Worm (Caenorhabditis elegans) whole organism, midembryonic: ENCODE data around the gene T01E8.8.

Source experiments
- T22C8.4 ChIP-seq: fragments of 200-800 bp; sonication (Bioruptor generic); IDR thresholded peaks from 2 replicates; pipeline ENCODE4 v1.3.6; 2022; ENCODE audit warnings: missing genetic modification characterization, missing compliant biosample characterization
- cog-1 ChIP-seq: sonication (generic microtip); optimal IDR thresholded peaks from 2 replicates; lab custom pipeline; 2016; ENCODE audit warnings: missing genetic modification characterization, missing compliant biosample characterization
- flt-1 ChIP-seq: fragments of 200-800 bp; sonication (Bioruptor generic); IDR thresholded peaks from 2 replicates; pipeline ENCODE4 v1.3.6; 2022; ENCODE audit warnings: missing genetic modification characterization, missing compliant biosample characterization
- klf-2 ChIP-seq: fragments of 200-800 bp; sonication (Bioruptor generic); conservative IDR thresholded peaks from 2 replicates; pipeline ENCODE4 v1.3.6; 2022; ENCODE audit warnings: missing genetic modification reagents, missing genetic modification characterization, missing compliant biosample characterization
- med-1 ChIP-seq: sonication (generic microtip); optimal IDR thresholded peaks from 2 replicates; lab custom pipeline; 2017; ENCODE audit warnings: missing genetic modification characterization, mild to moderate bottlenecking, missing compliant biosample characterization, antibody characterized with exemption, missing genetic modification reagents; ENCODE audit not compliant: insufficient read depth
- ref-1 ChIP-seq: fragments of 200-800 bp; sonication (Bioruptor generic); conservative IDR thresholded peaks from 2 replicates; pipeline ENCODE4 v1.3.6; 2022; ENCODE audit warnings: missing genetic modification reagents, missing genetic modification characterization, missing compliant biosample characterization
- tab-1 ChIP-seq: fragments of 200-800 bp; sonication (Bioruptor generic); IDR thresholded peaks from 2 replicates; pipeline ENCODE4 v1.3.6; 2022; ENCODE audit warnings: missing genetic modification characterization, missing compliant biosample characterization
- ztf-23 ChIP-seq: fragments of 200-800 bp; sonication (Bioruptor generic); IDR thresholded peaks from 2 replicates; pipeline ENCODE4 v1.3.6; 2022; ENCODE audit warnings: missing genetic modification reagents, missing genetic modification characterization, missing compliant biosample characterization
- ztf-29 ChIP-seq: fragments of 200-800 bp; sonication (Bioruptor generic); IDR thresholded peaks from 2 replicates; pipeline ENCODE4 v1.3.6; 2022; ENCODE audit warnings: missing genetic modification reagents, missing genetic modification characterization, missing compliant biosample characterization

T01E8.8 gene

DNA sequence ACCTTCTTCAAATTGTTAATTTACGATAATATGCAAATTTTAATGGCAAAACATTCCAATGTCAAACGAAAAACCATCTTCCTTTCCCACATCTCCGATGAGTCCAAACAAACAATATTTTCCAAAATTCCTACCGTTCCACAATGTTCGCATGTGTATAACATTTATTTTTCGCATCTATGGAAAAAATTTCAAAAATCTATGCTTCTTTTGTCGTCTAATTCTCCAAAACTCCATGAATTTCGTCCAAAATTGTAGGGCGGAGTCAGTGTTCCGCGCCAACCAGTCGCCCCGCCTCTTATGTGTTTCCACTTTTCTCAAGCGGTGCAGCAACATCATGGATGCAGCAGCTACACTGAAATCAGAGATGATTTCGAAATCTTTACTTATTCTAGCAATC is at the start of gene T01E8.8:
T01E8.8 (plus strand) TSS at position 301 of the 400 bp plus-strand sequence.
- TF ChIP-seq T22C8.4 (GFP tag; lab: Robert Waterston, UW) (no peak), ztf-29 (GFP tag; lab: Robert Waterston, UW) (no peak), flt-1 (no peak), cog-1 (tag; lab: Kevin White, UChicago) (no peak)

ce11 chrII:10182634-10183033 is 48.4 kb upstream of the T01E8.8 start, which contains the start of gene srd-1:
Gene srd-1 (minus strand): TSS chrII:10182734.
- TF ChIP-seq ztf-29 (GFP tag; lab: Robert Waterston, UW): no peak
- TF ChIP-seq T22C8.4 (GFP tag; lab: Robert Waterston, UW): no peak
- no peak for TF ChIP-seq ref-1 (GFP tag; lab: Robert Waterston, UW)
- no peak for TF ChIP-seq med-1 (GFP tag; lab: Kevin White, UChicago)
- no peak for TF ChIP-seq cog-1 (tag; lab: Kevin White, UChicago)
- TF ChIP-seq klf-2 (GFP tag; lab: Robert Waterston, UW): no peak
- TF ChIP-seq flt-1: no peak
- no peak for TF ChIP-seq ztf-23 (GFP tag; lab: Robert Waterston, UW)
- no peak for TF ChIP-seq tab-1 (GFP tag; lab: Robert Waterston, UW)

DNA sequence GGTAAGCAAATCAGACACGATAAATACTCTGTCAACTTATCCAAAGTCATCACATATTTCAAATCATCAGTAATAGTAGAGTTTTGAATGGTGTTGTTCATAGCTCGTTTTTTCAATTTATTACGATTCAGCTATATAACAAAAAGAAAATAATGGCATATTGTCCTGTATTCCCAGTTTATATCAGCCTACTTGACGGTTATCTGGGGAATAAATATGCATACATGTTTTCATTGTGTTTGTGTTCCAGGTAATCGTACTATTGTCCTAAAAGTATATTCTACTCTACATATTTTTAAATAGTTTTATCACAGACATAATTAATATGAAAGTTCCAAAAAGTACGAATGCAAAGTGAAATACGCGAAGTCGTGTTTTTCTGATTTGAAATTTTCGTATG is 43.3 kb upstream of the T01E8.8 start, which contains the start of gene srd-2:
srd-2 (minus strand) TSS at position 101 of the 400 bp plus-strand sequence.
- TF ChIP-seq ztf-23 (GFP tag; lab: Robert Waterston, UW) (no peak), klf-2 (GFP tag; lab: Robert Waterston, UW) (no peak), flt-1 (no peak)

DNA sequence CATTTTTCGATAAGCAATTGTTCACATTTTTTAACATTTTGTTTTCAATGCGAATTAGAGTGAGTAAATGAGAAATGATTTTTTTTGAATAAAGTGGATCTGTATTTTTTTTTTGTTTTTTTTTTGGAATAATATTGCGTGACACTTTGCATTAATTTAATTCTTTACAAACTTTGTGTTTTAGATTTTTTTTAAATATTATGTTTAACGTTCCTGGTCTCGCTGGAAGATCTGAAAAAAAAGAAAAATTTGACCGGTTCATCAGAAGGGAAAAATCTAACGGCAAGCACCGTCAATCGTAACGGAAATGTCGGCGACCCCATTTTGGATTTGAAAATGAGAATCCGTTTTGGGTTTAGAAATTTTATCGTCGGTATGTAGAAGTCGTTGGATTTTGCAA is 41.7 kb upstream of the T01E8.8 start, which contains the start of gene cdc-25.4:
cdc-25.4 (minus strand) TSS at position 101 of the 400 bp plus-strand sequence.
- TF ChIP-seq tab-1 (GFP tag; lab: Robert Waterston, UW) (no peak), ztf-29 (GFP tag; lab: Robert Waterston, UW) (no peak)

DNA sequence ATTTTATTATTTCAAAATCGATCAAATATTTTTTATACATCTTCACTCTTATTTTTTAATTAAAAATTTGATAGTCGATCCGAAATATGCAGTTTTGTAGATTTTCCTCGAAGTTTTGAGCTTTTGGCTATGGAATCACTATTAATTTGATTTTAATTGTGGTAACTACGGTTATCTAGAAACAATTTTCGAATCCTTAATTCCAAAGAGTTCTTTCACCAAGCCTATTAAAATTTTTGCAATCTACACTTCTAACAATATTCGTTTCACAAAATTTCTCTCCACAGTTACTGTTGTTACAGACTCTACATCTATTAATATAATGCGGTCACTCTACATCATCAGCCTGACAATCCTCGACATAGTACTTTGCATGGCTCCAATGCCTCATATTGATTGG is 38.9 kb upstream of the T01E8.8 start, which contains the start of gene R05H5.7:
R05H5.7 (plus strand) TSS at position 301 of the 400 bp plus-strand sequence.
- no peak for TF ChIP-seq med-1 (GFP tag; lab: Kevin White, UChicago)
- TF ChIP-seq tab-1 (GFP tag; lab: Robert Waterston, UW): no peak
- no peak for TF ChIP-seq klf-2 (GFP tag; lab: Robert Waterston, UW)
- TF ChIP-seq flt-1: no peak
- TF ChIP-seq cog-1 (tag; lab: Kevin White, UChicago): no peak
- no peak for TF ChIP-seq ztf-23 (GFP tag; lab: Robert Waterston, UW)
- TF ChIP-seq T22C8.4 (GFP tag; lab: Robert Waterston, UW): no peak

DNA sequence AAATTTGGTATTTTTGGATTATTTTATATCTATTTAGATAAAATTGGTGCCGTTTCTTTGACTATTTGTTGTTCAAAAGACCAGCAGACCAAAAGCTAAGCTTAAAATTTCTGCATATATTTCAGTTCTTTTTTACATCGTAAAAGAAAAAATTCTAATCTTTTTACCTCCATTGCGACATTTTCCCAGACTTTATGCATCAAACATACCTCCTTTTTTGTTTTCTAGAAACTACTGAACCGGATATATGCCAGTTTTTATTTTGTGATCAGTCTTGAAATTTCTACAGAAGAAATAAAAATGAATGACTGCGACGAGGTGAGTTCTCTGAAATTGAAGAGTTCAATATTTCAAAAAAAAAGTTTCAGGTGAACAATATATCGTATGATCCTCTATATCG is 36.5 kb upstream of the T01E8.8 start, which contains the start of gene srb-6:
srb-6 (plus strand) TSS at position 301 of the 400 bp plus-strand sequence.
- TF ChIP-seq tab-1 (GFP tag; lab: Robert Waterston, UW) (no peak), ztf-29 (GFP tag; lab: Robert Waterston, UW) (no peak), T22C8.4 (GFP tag; lab: Robert Waterston, UW) (no peak), med-1 (GFP tag; lab: Kevin White, UChicago) (no peak), klf-2 (GFP tag; lab: Robert Waterston, UW) (no peak), cog-1 (tag; lab: Kevin White, UChicago) (no peak), ref-1 (GFP tag; lab: Robert Waterston, UW) (no peak), ztf-23 (GFP tag; lab: Robert Waterston, UW) (no peak), flt-1 (no peak)

DNA sequence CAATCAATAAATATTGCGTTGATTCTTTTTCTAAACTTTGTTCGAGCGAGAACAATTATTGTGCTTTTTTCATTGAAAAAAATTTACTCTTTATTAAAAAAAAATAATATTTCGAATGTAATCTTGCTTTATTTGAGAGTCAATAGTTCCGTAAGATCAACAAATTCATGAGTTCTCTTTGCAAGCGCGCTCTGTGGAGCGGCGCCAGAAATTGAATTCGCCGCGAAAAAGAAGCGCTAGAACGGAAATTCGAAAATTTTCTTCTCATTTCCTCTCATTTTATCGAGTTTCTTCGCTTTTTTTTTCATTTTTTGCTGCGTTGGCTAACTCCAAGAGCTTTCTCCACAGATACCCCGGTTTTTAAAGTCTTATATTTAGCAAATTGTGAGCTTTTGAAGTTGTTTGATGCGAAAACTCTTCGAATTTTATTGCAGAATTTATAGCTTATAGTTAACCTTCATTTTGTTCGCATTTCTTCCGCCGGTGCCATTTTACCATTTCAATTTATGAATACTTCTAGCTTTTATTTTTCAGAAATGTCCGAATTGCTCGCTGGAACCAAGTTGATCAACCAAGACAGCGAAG is 33.9 kb upstream of the T01E8.8 start, which contains the start of gene R05H5.3:
R05H5.3 (plus strand) TSS at position 535 of the 585 bp plus-strand sequence.
- TF ChIP-seq ztf-23 (GFP tag; lab: Robert Waterston, UW) (no peak), med-1 (GFP tag; lab: Kevin White, UChicago) (no peak), T22C8.4 (GFP tag; lab: Robert Waterston, UW) (no peak)

- TF ChIP-seq ztf-23 (GFP tag; lab: Robert Waterston, UW) (no peak), med-1 (GFP tag; lab: Kevin White, UChicago) (no peak), flt-1 (no peak), klf-2 (GFP tag; lab: Robert Waterston, UW) (no peak), ref-1 (GFP tag; lab: Robert Waterston, UW) (no peak), tab-1 (GFP tag; lab: Robert Waterston, UW) (no peak), cog-1 (tag; lab: Kevin White, UChicago) (no peak), ztf-29 (GFP tag; lab: Robert Waterston, UW) (no peak), T22C8.4 (GFP tag; lab: Robert Waterston, UW) (no peak)
These were observed 32.6 kb upstream of the T01E8.8 start for ce11 chrII:10198486-10198885.

DNA sequence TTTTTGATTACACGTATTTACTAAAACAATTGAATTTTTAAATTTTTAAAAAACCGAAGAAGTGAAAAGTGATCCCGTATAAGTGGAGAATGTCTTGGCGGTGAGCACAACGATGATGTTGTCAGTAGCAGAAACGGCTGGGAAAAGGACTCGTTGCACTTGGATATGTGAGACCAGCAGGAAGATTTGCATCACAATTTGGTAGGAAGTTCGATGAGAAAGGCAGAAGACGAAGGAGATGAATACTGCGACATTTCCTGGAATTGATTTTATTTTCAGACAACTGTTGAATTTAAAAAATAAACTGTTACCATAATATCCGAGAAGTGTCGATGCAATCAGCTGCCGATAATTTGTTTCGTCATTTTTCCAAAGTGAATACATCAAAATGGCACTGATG is 31.2 kb upstream of the T01E8.8 start, which contains the start of gene R05H5.4:
R05H5.4 (minus strand) TSS at position 101 of the 400 bp plus-strand sequence.
- TF ChIP-seq tab-1 (GFP tag; lab: Robert Waterston, UW) (no peak), med-1 (GFP tag; lab: Kevin White, UChicago) (no peak), cog-1 (tag; lab: Kevin White, UChicago) (no peak), T22C8.4 (GFP tag; lab: Robert Waterston, UW) (no peak), ref-1 (GFP tag; lab: Robert Waterston, UW) (no peak)

DNA sequence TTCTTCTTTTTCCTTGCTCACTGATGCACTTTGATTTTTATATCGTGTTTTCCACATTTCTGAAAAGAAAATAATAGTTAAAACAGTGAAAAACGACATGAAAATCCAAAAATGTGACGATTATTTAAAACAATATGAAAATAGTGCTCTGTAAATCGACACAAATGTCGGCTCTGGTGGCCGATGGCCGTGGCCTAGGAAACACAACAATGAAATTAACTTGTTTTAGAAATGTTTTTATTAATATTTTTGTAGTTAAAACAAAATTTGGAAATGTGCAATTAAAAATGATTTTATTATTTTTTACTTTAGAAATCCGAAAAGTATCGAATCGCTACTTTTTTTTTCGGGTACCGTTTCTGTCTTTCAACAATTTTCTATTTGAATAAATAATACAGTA is 30.3 kb upstream of the T01E8.8 start, which contains the start of gene arv-1:
arv-1 (minus strand) TSS at position 65 of the 400 bp plus-strand sequence.
- TF ChIP-seq med-1 (GFP tag; lab: Kevin White, UChicago): no peak
- no peak for TF ChIP-seq ztf-29 (GFP tag; lab: Robert Waterston, UW)
- no peak for TF ChIP-seq ref-1 (GFP tag; lab: Robert Waterston, UW)
- TF ChIP-seq ztf-23 (GFP tag; lab: Robert Waterston, UW): 0 out of 2 replicates have a peak, but pooled peaks have one; percentile 38
- no peak for TF ChIP-seq T22C8.4 (GFP tag; lab: Robert Waterston, UW)
- TF ChIP-seq flt-1: peak; percentile 38; the same call in 1 of the 2 replicates
- peak; percentile 18 for TF ChIP-seq cog-1 (tag; lab: Kevin White, UChicago)
- TF ChIP-seq tab-1 (GFP tag; lab: Robert Waterston, UW): no peak
- no peak for TF ChIP-seq klf-2 (GFP tag; lab: Robert Waterston, UW)
